Fruit fly (Drosophila melanogaster) whole organism, wandering third instar larva: Measurements from ENCODE around the gene CG42714.
A peak's percentile ranks its signal among the peaks of the same experiment; 100 is the strongest.

Source experiments
- Hr78 ChIP-seq: fragments of >200 bp; optimal IDR thresholded peaks from 2 replicates; lab custom pipeline; 2017; ENCODE audit warnings: missing biosample characterization, missing genetic modification characterization
- Sp1 ChIP-seq: fragments of 200-800 bp; sonication (Bioruptor generic); optimal IDR thresholded peaks from 3 replicates; lab custom pipeline; 2019; ENCODE audit warnings: missing biosample characterization, mild to moderate bottlenecking, missing genetic modification characterization, moderate library complexity
- h ChIP-seq: fragments of 200-800 bp; sonication (Bioruptor generic); optimal IDR thresholded peaks from 3 replicates; lab custom pipeline; 2016; ENCODE audit warnings: missing biosample characterization, mild to moderate bottlenecking, missing genetic modification characterization
- lola ChIP-seq: fragments of >200 bp; optimal IDR thresholded peaks from 2 replicates; lab custom pipeline; 2017; ENCODE audit warnings: missing biosample characterization, missing genetic modification characterization
- pan ChIP-seq: fragments of >200 bp; optimal IDR thresholded peaks from 2 replicates; lab custom pipeline; 2017
- tai ChIP-seq: sonication (Bioruptor generic); optimal IDR thresholded peaks from 2 replicates; lab custom pipeline; 2016; ENCODE audit warnings: missing biosample characterization, missing genetic modification characterization

DNA sequence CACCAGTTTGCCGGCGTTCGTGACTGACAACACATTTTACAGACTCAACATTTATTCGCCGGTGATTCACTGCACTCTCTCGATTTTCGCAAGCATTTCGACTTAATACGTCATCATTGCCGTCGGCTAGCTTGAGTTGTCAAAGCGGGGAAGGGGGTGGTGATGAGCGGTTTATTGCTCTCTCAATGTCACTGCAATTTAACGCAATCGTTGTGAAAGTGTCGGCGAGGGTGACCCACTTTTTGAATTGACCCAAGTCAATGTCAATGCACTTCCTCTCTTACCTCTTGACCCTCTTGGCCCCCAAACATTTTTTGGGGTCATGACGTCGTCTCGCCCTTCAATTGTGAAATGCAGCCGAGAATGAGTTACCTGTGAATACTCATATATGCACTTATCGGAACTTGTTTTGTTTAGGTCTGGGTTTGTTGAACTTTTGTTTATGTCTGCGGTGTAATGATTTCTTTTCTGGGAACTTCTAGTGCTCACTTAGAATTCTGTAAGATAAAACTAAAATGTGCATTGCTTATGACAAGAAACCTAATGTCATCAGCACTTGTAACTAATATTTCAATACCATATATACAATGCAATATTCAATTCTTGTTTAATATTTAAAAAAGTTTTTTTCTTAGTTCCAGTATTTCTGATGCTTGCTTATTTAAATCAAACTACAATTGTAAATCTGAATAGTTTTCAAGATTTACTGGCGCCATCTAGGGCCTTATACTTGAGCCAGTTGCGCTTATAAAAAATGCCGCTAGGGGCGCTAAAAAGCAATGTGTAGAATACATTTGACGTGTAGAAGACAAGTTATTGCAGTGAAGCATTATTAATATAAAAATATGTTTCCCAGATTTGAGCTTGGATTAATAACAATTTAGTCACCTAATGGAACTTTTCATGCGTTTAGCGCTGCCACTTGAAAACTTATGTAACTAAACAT is 30.3 kb upstream of the CG42714 start:
- TF ChIP-seq pan (lab: Kevin White, UChicago) (no peak), Sp1 (GFP tag; lab: Kevin White, UChicago) (no peak), Hr78 (GFP tag; lab: Kevin White, UChicago) (no peak), lola (GFP tag; lab: Kevin White, UChicago) (no peak), tai (peak; percentile 61), h (GFP tag; lab: Kevin White, UChicago) (peak; percentile 27)
